Fruit fly (Drosophila melanogaster) whole organism, embryonic: ENCODE data around the gene srl.

Experiments used
- CG10267 ChIP-seq: fragments of 200-800 bp; sonication (Bioruptor generic); optimal IDR thresholded peaks from 2 replicates; lab custom pipeline; 2018; ENCODE audit warnings: missing biosample characterization, mild to moderate bottlenecking, missing genetic modification characterization, moderate library complexity
- CG10431 ChIP-seq: fragments of 200-800 bp; sonication (Bioruptor generic); optimal IDR thresholded peaks from 3 replicates; lab custom pipeline; 2018; ENCODE audit warnings: missing biosample characterization, mild to moderate bottlenecking, missing genetic modification characterization
- CG11093 ChIP-seq: fragments of 200-800 bp; sonication (Bioruptor generic); IDR thresholded peaks from 3 replicates; pipeline ENCODE4 v1.3.6; 2022; ENCODE audit warnings: missing biosample characterization, missing genetic modification characterization
- CG12769 ChIP-seq: fragments of 200-800 bp; sonication (Bioruptor generic); optimal IDR thresholded peaks from 2 replicates; lab custom pipeline; 2019; ENCODE audit warnings: missing biosample characterization, mild to moderate bottlenecking, missing genetic modification characterization, moderate library complexity
- CG15479 ChIP-seq: fragments of 200-800 bp; sonication (Bioruptor generic); optimal IDR thresholded peaks from 3 replicates; lab custom pipeline; 2019; ENCODE audit warnings: missing biosample characterization, mild to moderate bottlenecking, missing genetic modification characterization, moderate library complexity
- CG16863 ChIP-seq: fragments of 200-800 bp; sonication (Bioruptor generic); optimal IDR thresholded peaks from 3 replicates; lab custom pipeline; 2016; ENCODE audit warnings: missing biosample characterization, missing genetic modification characterization
- CG17612 ChIP-seq: fragments of 200-800 bp; sonication (Bioruptor generic); IDR thresholded peaks from 2 replicates; pipeline ENCODE4 v1.3.6; 2022; ENCODE audit warnings: missing biosample characterization, missing genetic modification characterization
- CG18262 ChIP-seq: fragments of 200-800 bp; optimal IDR thresholded peaks from 3 replicates; lab custom pipeline; 2019; ENCODE audit warnings: missing biosample characterization, mild to moderate bottlenecking, missing genetic modification characterization, moderate library complexity
- CG18619 ChIP-seq: fragments of 200-800 bp; sonication (Bioruptor generic); optimal IDR thresholded peaks from 3 replicates; lab custom pipeline; 2017; ENCODE audit warnings: missing biosample characterization, mild to moderate bottlenecking, missing genetic modification characterization
- CG2712 ChIP-seq: fragments of 200-800 bp; optimal IDR thresholded peaks from 3 replicates; lab custom pipeline; 2019; ENCODE audit warnings: missing biosample characterization, mild to moderate bottlenecking, missing genetic modification characterization, moderate library complexity
- CG31224 ChIP-seq: fragments of 200-800 bp; sonication (Bioruptor generic); IDR thresholded peaks from 2 replicates; pipeline ENCODE4 v1.3.6; 2022; ENCODE audit warnings: missing biosample characterization, missing genetic modification characterization
- CG31441 ChIP-seq: fragments of 200-800 bp; sonication (Bioruptor generic); IDR thresholded peaks from 2 replicates; pipeline ENCODE4 v1.3.6; 2022; ENCODE audit warnings: missing biosample characterization, missing genetic modification characterization
- CG32532 ChIP-seq: fragments of 200-800 bp; sonication (Bioruptor generic); IDR thresholded peaks from 2 replicates; pipeline ENCODE4 v1.3.6; 2022; ENCODE audit warnings: missing biosample characterization, missing genetic modification characterization
- CG6689 ChIP-seq: fragments of 200-800 bp; sonication (Bioruptor generic); IDR thresholded peaks from 2 replicates; pipeline ENCODE4 v1.3.6; 2022; ENCODE audit warnings: missing biosample characterization, missing genetic modification characterization
- CG8359 ChIP-seq: fragments of 200-800 bp; sonication (Bioruptor generic); optimal IDR thresholded peaks from 2 replicates; lab custom pipeline; 2017; ENCODE audit warnings: missing biosample characterization, mild to moderate bottlenecking, missing genetic modification characterization, borderline replicate concordance
- CG9797 ChIP-seq: fragments of 200-800 bp; sonication (Bioruptor generic); optimal IDR thresholded peaks from 3 replicates; lab custom pipeline; 2018; ENCODE audit warnings: missing biosample characterization, mild to moderate bottlenecking, missing genetic modification characterization
- Dip2 ChIP-seq: fragments of 200-800 bp; sonication (Bioruptor generic); IDR thresholded peaks from 2 replicates; pipeline ENCODE4 v1.3.6; 2022; ENCODE audit warnings: missing biosample characterization, missing genetic modification characterization
- H15 ChIP-seq: fragments of 200-800 bp; sonication (Bioruptor generic); IDR thresholded peaks from 3 replicates; pipeline ENCODE4 v1.3.6; 2022; ENCODE audit warnings: missing biosample characterization, missing genetic modification characterization
- HLHmδ ChIP-seq: fragments of 200-800 bp; sonication (Bioruptor generic); optimal IDR thresholded peaks from 2 replicates; lab custom pipeline; 2018; ENCODE audit warnings: missing biosample characterization, mild to moderate bottlenecking, missing genetic modification characterization, moderate library complexity
- Hey ChIP-seq: fragments of 200-800 bp; sonication (Bioruptor generic); optimal IDR thresholded peaks from 3 replicates; lab custom pipeline; 2018; ENCODE audit warnings: missing biosample characterization, mild to moderate bottlenecking, missing genetic modification characterization
- Hr39 ChIP-seq: fragments of >200 bp; optimal IDR thresholded peaks from 2 replicates; lab custom pipeline; 2017
- Hsf ChIP-seq: fragments of 200-800 bp; sonication (Bioruptor generic); optimal IDR thresholded peaks from 3 replicates; lab custom pipeline; 2016; ENCODE audit warnings: missing biosample characterization, missing genetic modification characterization
- Jarid2 ChIP-seq: fragments of 200-800 bp; sonication (Bioruptor generic); optimal IDR thresholded peaks from 3 replicates; lab custom pipeline; 2017; ENCODE audit warnings: mild to moderate bottlenecking, missing biosample characterization, missing genetic modification reagents, missing genetic modification characterization
- NfI ChIP-seq: fragments of 200-800 bp; sonication (Bioruptor generic); optimal IDR thresholded peaks from 3 replicates; lab custom pipeline; 2018; ENCODE audit warnings: missing biosample characterization, mild to moderate bottlenecking, missing genetic modification characterization, moderate library complexity
- Sox100B ChIP-seq: fragments of 200-800 bp; sonication (Bioruptor generic); optimal IDR thresholded peaks from 3 replicates; lab custom pipeline; 2018; ENCODE audit warnings: missing biosample characterization, mild to moderate bottlenecking, missing genetic modification characterization
- YL-1 ChIP-seq: fragments of 200-800 bp; sonication (Bioruptor generic); optimal IDR thresholded peaks from 3 replicates; lab custom pipeline; 2017; ENCODE audit warnings: missing biosample characterization, mild to moderate bottlenecking, missing genetic modification characterization
- ab ChIP-seq: fragments of 200-800 bp; sonication (Bioruptor generic); optimal IDR thresholded peaks from 2 replicates; lab custom pipeline; 2016; ENCODE audit warnings: missing biosample characterization, missing genetic modification characterization
- al ChIP-seq: fragments of 200-800 bp; sonication (Bioruptor generic); IDR thresholded peaks from 2 replicates; pipeline ENCODE4 v1.3.6; 2022; ENCODE audit warnings: missing biosample characterization, missing genetic modification characterization
- ap ChIP-seq: fragments of 200-800 bp; sonication (Bioruptor generic); IDR thresholded peaks from 2 replicates; pipeline ENCODE4 v1.3.6; 2022; ENCODE audit warnings: missing biosample characterization, missing genetic modification characterization
- bab2 ChIP-seq: fragments of 200-800 bp; sonication (Bioruptor generic); optimal IDR thresholded peaks from 2 replicates; lab custom pipeline; 2016; ENCODE audit warnings: missing biosample characterization, missing genetic modification characterization
- bbx ChIP-seq: fragments of 200-800 bp; sonication (Bioruptor generic); IDR thresholded peaks from 2 replicates; pipeline ENCODE4 v1.3.6; 2022; ENCODE audit warnings: missing biosample characterization, missing genetic modification characterization; ENCODE audit not compliant: partially characterized antibody
- cad ChIP-seq: fragments of >200 bp; optimal IDR thresholded peaks from 2 replicates; lab custom pipeline; 2017; ENCODE audit warnings: missing biosample characterization, missing genetic modification characterization
- chn ChIP-seq: fragments of 200-800 bp; sonication (Bioruptor generic); optimal IDR thresholded peaks from 2 replicates; lab custom pipeline; 2016; ENCODE audit warnings: missing biosample characterization, missing genetic modification characterization
- croc ChIP-seq: fragments of 200-800 bp; sonication (Bioruptor generic); conservative IDR thresholded peaks from 3 replicates; pipeline ENCODE4 v1.3.6; 2022; ENCODE audit warnings: missing biosample characterization, missing genetic modification characterization
- crp ChIP-seq, 2 experiments: fragments of 200-800 bp; sonication (Bioruptor generic); optimal IDR thresholded peaks; 2 replicates in 1 of 2; 3 replicates in 1 of 2; lab custom pipeline; 2017; ENCODE audit warnings: missing biosample characterization in 2 of 2, missing genetic modification characterization in 2 of 2, mild to moderate bottlenecking in 1 of 2, moderate library complexity in 1 of 2
- fd102C ChIP-seq: fragments of 200-800 bp; sonication (Bioruptor generic); optimal IDR thresholded peaks from 2 replicates; lab custom pipeline; 2018; ENCODE audit warnings: missing biosample characterization, mild to moderate bottlenecking, missing genetic modification characterization, moderate library complexity
- fd64A ChIP-seq: fragments of 200-800 bp; sonication (Bioruptor generic); optimal IDR thresholded peaks from 3 replicates; lab custom pipeline; 2018; ENCODE audit warnings: missing biosample characterization, mild to moderate bottlenecking, missing genetic modification characterization
- h ChIP-seq: fragments of >200 bp; optimal IDR thresholded peaks from 2 replicates; lab custom pipeline; 2017
- jigr1 ChIP-seq: fragments of 200-800 bp; sonication (Bioruptor generic); IDR thresholded peaks from 3 replicates; pipeline ENCODE4 v1.3.6; 2022; ENCODE audit warnings: missing biosample characterization, missing genetic modification characterization
- kah ChIP-seq: fragments of 200-800 bp; sonication (Bioruptor generic); optimal IDR thresholded peaks from 2 replicates; lab custom pipeline; 2018; ENCODE audit warnings: missing biosample characterization, mild to moderate bottlenecking, missing genetic modification characterization
- klu ChIP-seq: fragments of 200-800 bp; sonication (Bioruptor generic); IDR thresholded peaks from 2 replicates; pipeline ENCODE4 v1.3.6; 2022; ENCODE audit warnings: missing biosample characterization, missing genetic modification characterization
- lilli ChIP-seq: fragments of 200-800 bp; sonication (Bioruptor generic); optimal IDR thresholded peaks from 3 replicates; lab custom pipeline; 2016; ENCODE audit warnings: missing biosample characterization, missing genetic modification characterization
- onecut ChIP-seq: fragments of 200-800 bp; sonication (Bioruptor generic); IDR thresholded peaks from 2 replicates; pipeline ENCODE4 v1.3.6; 2022; ENCODE audit warnings: missing biosample characterization, missing genetic modification characterization
- row ChIP-seq: fragments of 200-800 bp; sonication (Bioruptor generic); IDR thresholded peaks from 3 replicates; pipeline ENCODE4 v1.3.6; 2022; ENCODE audit warnings: missing biosample characterization, missing genetic modification characterization
- salm ChIP-seq: fragments of 200-800 bp; sonication (Bioruptor generic); optimal IDR thresholded peaks from 2 replicates; lab custom pipeline; 2018; ENCODE audit warnings: missing biosample characterization, mild to moderate bottlenecking, missing genetic modification characterization
- sisA ChIP-seq: fragments of 200-800 bp; sonication (Bioruptor generic); IDR thresholded peaks from 2 replicates; pipeline ENCODE4 v1.3.6; 2022; ENCODE audit warnings: missing biosample characterization, missing genetic modification characterization
- slbo ChIP-seq: fragments of 200-800 bp; sonication (Bioruptor generic); IDR thresholded peaks from 2 replicates; pipeline ENCODE4 v1.3.6; 2022; ENCODE audit warnings: missing biosample characterization, missing genetic modification characterization
- stc ChIP-seq: fragments of 200-800 bp; sonication (Bioruptor generic); IDR thresholded peaks from 2 replicates; pipeline ENCODE4 v1.3.6; 2022; ENCODE audit warnings: missing biosample characterization, missing genetic modification characterization
- sug ChIP-seq: fragments of 200-800 bp; optimal IDR thresholded peaks from 2 replicates; lab custom pipeline; 2019; ENCODE audit warnings: missing biosample characterization, mild to moderate bottlenecking, missing genetic modification characterization, moderate library complexity
- tio ChIP-seq: fragments of 200-800 bp; sonication (Bioruptor generic); optimal IDR thresholded peaks from 2 replicates; lab custom pipeline; 2017; ENCODE audit warnings: missing biosample characterization, missing genetic modification characterization, inconsistent platforms
- usp ChIP-seq: fragments of >200 bp; optimal IDR thresholded peaks from 2 replicates; lab custom pipeline; 2017; ENCODE audit warnings: missing biosample characterization, missing genetic modification characterization
- vfl ChIP-seq: fragments of 200-800 bp; sonication (Bioruptor generic); optimal IDR thresholded peaks from 2 replicates; lab custom pipeline; 2016; ENCODE audit warnings: missing biosample characterization, missing genetic modification characterization

srl gene

DNA sequence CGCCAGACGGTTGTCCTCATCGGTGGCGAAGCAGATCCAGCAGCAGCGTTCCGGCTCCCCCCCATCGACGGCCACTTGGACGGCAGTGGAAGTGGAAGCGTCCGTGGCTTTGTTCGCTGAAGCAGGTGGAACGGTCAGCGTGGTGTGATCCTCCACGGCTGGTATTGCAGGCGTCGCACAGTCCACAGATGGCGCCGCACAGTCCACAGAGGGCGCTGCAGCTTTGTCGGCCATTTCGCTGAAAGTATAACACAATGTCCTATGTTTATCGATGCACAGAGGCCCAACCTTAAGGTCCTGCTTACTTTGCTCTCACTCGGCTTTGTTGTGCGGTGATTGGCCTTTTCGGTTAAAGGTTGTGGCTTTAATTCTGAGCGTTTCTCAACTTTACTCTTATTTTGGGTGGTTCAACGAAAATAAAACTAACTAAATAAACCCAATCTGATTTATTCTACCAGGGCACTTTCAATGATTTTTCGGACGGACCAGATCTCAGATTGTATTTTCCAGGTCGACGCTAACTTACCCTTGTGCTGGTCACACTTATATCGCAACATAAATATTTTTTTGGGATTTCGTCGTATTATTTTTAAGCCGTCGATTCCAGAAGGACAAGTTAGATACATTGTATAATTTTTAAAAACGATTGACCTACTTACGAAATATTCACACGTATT, 31.6 kb downstream of the srl start, which contains the start of gene CG9855 (continued):
- peak; percentile 49 for TF ChIP-seq row (GFP tag; lab: Robert Waterston, UW)
- no peak for TF ChIP-seq tio (GFP tag; lab: Kevin White, UChicago)
- peak; percentile 32 for TF ChIP-seq CG2712 (tag; lab: Kevin White, UChicago)
- no peak for TF ChIP-seq CG31224 (GFP tag; lab: Robert Waterston, UW)
- no peak for TF ChIP-seq Hsf
- no peak for TF ChIP-seq CG12769
- TF ChIP-seq cad (GFP tag; lab: Kevin White, UChicago): no peak
- TF ChIP-seq croc (GFP tag; lab: Robert Waterston, UW): no peak
- no peak for TF ChIP-seq sisA
- no peak for TF ChIP-seq Dip2 (GFP tag; lab: Robert Waterston, UW)
- peak; percentile 15 for TF ChIP-seq sug (tag; lab: Kevin White, UChicago)
- TF ChIP-seq CG18262: no peak
- no peak for TF ChIP-seq onecut
- TF ChIP-seq CG6689 (GFP tag; lab: Robert Waterston, UW): no peak
- no peak for TF ChIP-seq Jarid2 (GFP tag; lab: Kevin White, UChicago)
- TF ChIP-seq h (lab: Kevin White, UChicago): no peak
- TF ChIP-seq NfI (GFP tag; lab: Kevin White, UChicago): no peak
- TF ChIP-seq CG17612 (GFP tag; lab: Robert Waterston, UW): no peak
- peak; percentile 79 for TF ChIP-seq YL-1 (GFP tag; lab: Kevin White, UChicago)
- TF ChIP-seq CG31441: no peak
- no peak for TF ChIP-seq Hey (tag; lab: Kevin White, UChicago)
- TF ChIP-seq Sox100B (GFP tag; lab: Kevin White, UChicago): no peak
- no peak for TF ChIP-seq vfl (GFP tag; lab: Kevin White, UChicago)
- no peak for TF ChIP-seq HLHmδ (GFP tag; lab: Kevin White, UChicago)
- TF ChIP-seq H15 (GFP tag; lab: Robert Waterston, UW): no peak
- TF ChIP-seq jigr1 (GFP tag; lab: Robert Waterston, UW): no peak
- TF ChIP-seq CG18619: no peak
- no peak for TF ChIP-seq lilli (GFP tag; lab: Kevin White, UChicago)
- no peak for TF ChIP-seq klu (GFP tag; lab: Robert Waterston, UW)
- no peak for TF ChIP-seq usp (GFP tag; lab: Kevin White, UChicago)
- TF ChIP-seq al: no peak
- TF ChIP-seq CG10431: peak; percentile 11
- TF ChIP-seq Hr39 (lab: Kevin White, UChicago): no peak
- TF ChIP-seq ab (GFP tag; lab: Kevin White, UChicago): no peak
- TF ChIP-seq slbo (GFP tag; lab: Robert Waterston, UW): no peak
- TF ChIP-seq CG9797: peak; percentile 86
- TF ChIP-seq CG8359 (GFP tag; lab: Kevin White, UChicago): no peak
- no peak for TF ChIP-seq fd64A
- no peak for TF ChIP-seq CG11093 (GFP tag; lab: Robert Waterston, UW)
- TF ChIP-seq bbx (GFP tag; lab: Robert Waterston, UW): no peak
- TF ChIP-seq salm (tag; lab: Kevin White, UChicago): no peak
- TF ChIP-seq CG15479 (GFP tag; lab: Kevin White, UChicago): no peak
- TF ChIP-seq CG16863 (GFP tag; lab: Kevin White, UChicago): no peak
- no peak for TF ChIP-seq chn (GFP tag; lab: Kevin White, UChicago)
- TF ChIP-seq CG10267: peak; percentile 45
- TF ChIP-seq stc: no peak
- TF ChIP-seq kah (GFP tag; lab: Kevin White, UChicago): no peak
- no peak for TF ChIP-seq bab2
- no peak for TF ChIP-seq ap (GFP tag; lab: Robert Waterston, UW)
- TF ChIP-seq CG32532 (GFP tag; lab: Robert Waterston, UW): no peak
- no peak for TF ChIP-seq crp (GFP tag; optimal IDR thresholded peaks at IDR 0.05; lab: Kevin White, UChicago)
- TF ChIP-seq fd102C (GFP tag; lab: Kevin White, UChicago): no peak
